Fruit fly (Drosophila melanogaster) whole organism: ENCODE data around the gene Acf.

Experiments
- CG8478 ChIP-seq: fragments of >200 bp; optimal IDR thresholded peaks from 2 replicates; lab custom pipeline; 2018; ENCODE audit warnings: inconsistent platforms
- Dll ChIP-seq: fragments of >200 bp; optimal IDR thresholded peaks from 2 replicates; lab custom pipeline; 2017
- EcR ChIP-seq, 2 experiments: fragments of >200 bp; optimal IDR thresholded peaks; 2 replicates each; lab custom pipeline; 2017; ENCODE audit warnings: missing biosample characterization in 2 of 2, missing genetic modification characterization in 2 of 2, missing genetic modification reagents in 2 of 2
- pan ChIP-seq: fragments of >200 bp; optimal IDR thresholded peaks from 2 replicates; lab custom pipeline; 2017
- psq ChIP-seq: fragments of >200 bp; optimal IDR thresholded peaks from 2 replicates; lab custom pipeline; 2017
- usp ChIP-seq: fragments of >200 bp; optimal IDR thresholded peaks from 2 replicates; lab custom pipeline; 2017; ENCODE audit warnings: missing biosample characterization, missing genetic modification characterization, mixed read lengths

The Acf gene

DNA sequence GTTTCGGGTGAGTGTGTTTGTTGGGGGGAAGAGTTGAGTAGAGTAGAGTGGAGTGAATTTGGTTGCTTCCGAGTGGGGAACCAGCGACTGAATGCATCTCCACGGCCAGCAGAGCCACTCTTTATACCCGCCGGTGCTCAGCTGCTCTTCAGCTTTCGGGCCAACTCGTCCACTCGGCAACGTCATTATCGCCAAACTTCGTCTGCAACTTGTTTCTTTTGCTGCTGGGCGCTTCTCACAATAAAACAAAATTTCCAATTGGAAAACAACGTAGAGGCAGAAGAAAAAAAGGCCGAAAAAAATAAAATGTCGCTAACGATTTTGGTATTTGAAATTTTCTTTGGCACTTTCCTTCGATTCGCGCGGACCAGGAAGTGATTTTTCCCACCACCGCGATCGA, 29.1 kb upstream of the Acf start, which contains the start of gene CG2150:
Gene CG2150 (minus strand): TSS at position 101 of the 400 bp plus-strand sequence.
- TF ChIP-seq psq (lab: Kevin White, UChicago) (no peak), Dll (lab: Kevin White, UChicago) (no peak), EcR (GFP tag; optimal IDR thresholded peaks at IDR 0.05; lab: Kevin White, UChicago) (no peak), CG8478 (lab: Kevin White, UChicago) (no peak), usp (GFP tag; lab: Kevin White, UChicago) (no peak), pan (lab: Kevin White, UChicago) (no peak)

DNA sequence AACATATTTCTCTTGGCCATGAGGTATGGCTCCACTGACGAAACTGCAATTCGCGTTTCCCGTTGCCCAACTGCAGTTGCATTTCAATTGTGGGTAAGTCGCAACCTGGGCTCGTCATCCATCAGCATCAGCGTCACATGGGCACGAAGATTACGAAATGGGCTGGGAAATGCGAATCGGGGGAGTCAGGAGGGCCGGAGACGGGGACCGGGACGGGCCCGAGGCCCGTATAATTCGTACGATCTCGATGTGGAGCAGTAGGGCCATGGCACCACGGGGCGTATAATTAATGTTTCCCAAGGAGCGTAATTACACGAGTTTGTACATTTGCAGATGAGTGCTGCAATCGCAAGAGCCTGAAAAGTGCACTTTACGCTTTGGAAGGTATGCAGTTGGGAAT, 28.6 kb upstream of the Acf start:
- TF ChIP-seq Dll (lab: Kevin White, UChicago), result no peak
- no peak for TF ChIP-seq EcR (GFP tag; optimal IDR thresholded peaks at IDR 0.05; lab: Kevin White, UChicago)
- TF ChIP-seq pan (lab: Kevin White, UChicago), result no peak
- TF ChIP-seq usp (GFP tag; lab: Kevin White, UChicago), result no peak
- no peak for TF ChIP-seq CG8478 (lab: Kevin White, UChicago)

dm6 chr3R:31767528-31767927, 26.3 kb upstream of the Acf start:
- TF ChIP-seq Dll (lab: Kevin White, UChicago) (no peak), CG8478 (lab: Kevin White, UChicago) (no peak), usp (GFP tag; lab: Kevin White, UChicago) (no peak), pan (lab: Kevin White, UChicago) (no peak), psq (lab: Kevin White, UChicago) (no peak), EcR (GFP tag; optimal IDR thresholded peaks at IDR 0.05; lab: Kevin White, UChicago) (no peak)

DNA sequence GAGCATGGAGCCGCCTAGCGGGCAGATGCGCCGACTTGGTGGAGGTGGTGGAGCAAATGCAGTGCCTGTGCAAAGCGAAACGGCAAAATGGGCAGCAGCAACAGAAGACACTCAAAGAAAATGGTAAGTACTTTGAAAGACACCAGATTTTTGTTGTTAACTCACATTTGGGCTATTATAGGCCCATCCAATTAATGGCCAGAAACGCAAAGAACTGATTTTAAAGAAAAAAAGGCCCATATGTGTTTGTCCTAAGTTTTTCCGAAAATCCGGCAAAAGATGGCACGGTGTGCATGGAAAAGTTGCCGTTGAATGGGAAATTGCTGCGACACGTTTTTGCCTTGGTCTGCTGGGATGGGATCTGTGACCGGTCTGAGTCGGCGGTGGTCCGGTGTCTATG, 25.6 kb upstream of the Acf start:
- TF ChIP-seq usp (GFP tag; lab: Kevin White, UChicago) (no peak), CG8478 (lab: Kevin White, UChicago) (no peak), EcR (GFP tag; optimal IDR thresholded peaks at IDR 0.05; lab: Kevin White, UChicago) (no peak), Dll (lab: Kevin White, UChicago) (peak; percentile 10)

dm6 chr3R:31771790-31772576, 21.8 kb upstream of the Acf start, which contains the start of the genes betaGlu and sip3:
TSS of gene betaGlu (minus strand) at chr3R:31771848.
TSS of gene sip3 (plus strand) at chr3R:31772219.
- TF ChIP-seq psq (lab: Kevin White, UChicago) (no peak), EcR (GFP tag; optimal IDR thresholded peaks at IDR 0.05; lab: Kevin White, UChicago) (no peak), CG8478 (lab: Kevin White, UChicago) (no peak), usp (GFP tag; lab: Kevin White, UChicago) (no peak), Dll (lab: Kevin White, UChicago) (no peak), pan (lab: Kevin White, UChicago) (no peak)

DNA sequence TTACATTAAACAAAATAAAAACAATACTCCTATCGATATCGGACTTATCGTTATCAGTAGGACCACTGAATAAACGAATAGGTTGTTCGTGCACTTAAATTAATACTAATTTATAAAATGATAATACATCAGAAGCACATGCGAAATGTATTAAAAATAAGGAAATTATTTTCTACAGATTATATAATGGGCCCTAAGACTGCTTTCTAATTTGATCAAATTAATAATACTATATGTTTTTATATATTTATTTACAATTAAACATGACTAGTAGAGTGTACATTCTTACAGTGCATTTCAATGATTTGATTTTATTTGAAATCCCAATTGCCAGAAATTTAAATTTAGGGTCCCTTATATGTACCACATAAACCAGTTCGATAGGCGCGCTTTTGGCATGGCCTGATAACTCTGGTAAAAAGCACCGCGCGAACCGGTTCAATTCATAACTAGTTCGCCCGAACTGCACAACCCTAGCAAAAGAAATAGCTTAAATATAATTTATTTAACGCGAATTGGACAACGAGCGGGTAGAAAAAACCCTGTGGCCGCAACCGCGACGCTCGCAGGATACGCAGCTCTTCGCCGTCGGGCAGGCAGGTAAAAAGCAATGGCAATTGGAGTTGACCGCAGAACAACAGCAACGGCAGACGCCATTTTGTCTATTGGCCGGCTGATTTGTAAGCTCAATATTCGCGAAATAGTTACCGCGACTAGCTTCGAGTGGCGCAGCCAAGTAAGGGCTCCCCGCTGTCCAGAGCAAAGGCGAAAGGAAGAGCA, 17.0 kb upstream of the Acf start, which contains the start of the genes CG2126 and faf:
Gene CG2126 (minus strand): TSS at position 70 of the 780 bp plus-strand sequence.
Gene faf (plus strand): TSS at position 438 of the 780 bp plus-strand sequence.
- TF ChIP-seq Dll (lab: Kevin White, UChicago), result no peak
- no peak for TF ChIP-seq pan (lab: Kevin White, UChicago)
- TF ChIP-seq psq (lab: Kevin White, UChicago), result no peak
- no peak for TF ChIP-seq EcR (GFP tag; optimal IDR thresholded peaks at IDR 0.05; lab: Kevin White, UChicago)
- no peak for TF ChIP-seq usp (GFP tag; lab: Kevin White, UChicago)
- TF ChIP-seq CG8478 (lab: Kevin White, UChicago), result no peak

DNA sequence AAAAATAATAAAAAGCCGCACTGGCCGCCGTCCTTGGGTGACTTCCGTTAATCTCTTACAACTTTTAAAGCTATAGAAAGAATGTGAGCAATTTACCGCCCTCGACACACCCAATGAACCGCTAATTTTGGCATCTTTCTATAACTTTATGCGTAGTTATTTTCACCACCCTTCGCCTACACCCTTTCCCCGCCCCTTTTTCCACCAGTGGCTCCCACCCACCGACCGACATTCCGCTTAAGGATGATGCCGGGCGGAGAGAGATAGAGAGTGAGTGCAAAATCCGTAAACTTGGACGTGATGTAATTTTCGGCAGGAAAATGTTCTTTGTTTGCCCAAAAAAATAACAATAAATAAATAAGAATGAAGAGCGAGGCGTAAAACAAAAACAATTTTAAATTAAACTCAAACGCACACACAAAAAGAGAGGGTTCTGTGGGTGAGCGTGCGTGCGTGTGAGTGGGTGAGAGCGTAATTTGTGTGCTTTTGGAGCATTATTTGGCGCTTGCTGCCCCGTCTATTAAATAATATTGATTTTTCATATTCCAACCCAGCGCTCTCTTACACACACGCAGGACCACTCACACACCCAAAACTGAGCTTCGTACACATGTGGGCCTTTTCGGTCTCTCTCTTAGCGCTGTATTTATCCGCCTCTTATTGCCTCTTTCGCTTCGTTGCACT, 16.2 kb upstream of the Acf start:
- TF ChIP-seq Dll (lab: Kevin White, UChicago), result peak; percentile 77
- TF ChIP-seq usp (GFP tag; lab: Kevin White, UChicago), result no peak

dm6 chr3R:31794457-31794856, 676 bp downstream of the Acf start:
- TF ChIP-seq Dll (lab: Kevin White, UChicago), result no peak
- TF ChIP-seq EcR (GFP tag; optimal IDR thresholded peaks at IDR 0.05; lab: Kevin White, UChicago), result no peak
- TF ChIP-seq pan (lab: Kevin White, UChicago), result no peak
- no peak for TF ChIP-seq usp (GFP tag; lab: Kevin White, UChicago)
- no peak for TF ChIP-seq psq (lab: Kevin White, UChicago)
- TF ChIP-seq CG8478 (lab: Kevin White, UChicago), result no peak

dm6 chr3R:31800663-31801062, 6.9 kb downstream of the Acf start, which contains the start of gene Ir100a:
TSS of gene Ir100a (plus strand) at chr3R:31800963.
- TF ChIP-seq psq (lab: Kevin White, UChicago), result no peak
- TF ChIP-seq Dll (lab: Kevin White, UChicago), result no peak
- TF ChIP-seq usp (GFP tag; lab: Kevin White, UChicago), result no peak
- no peak for TF ChIP-seq EcR (GFP tag; optimal IDR thresholded peaks at IDR 0.05; lab: Kevin White, UChicago)
- no peak for TF ChIP-seq pan (lab: Kevin White, UChicago)
- TF ChIP-seq CG8478 (lab: Kevin White, UChicago), result no peak

dm6 chr3R:31805228-31805738, 11.5 kb downstream of the Acf start, which contains the start of the genes CG42233 and CG1971:
TSS of gene CG42233 (minus strand) at chr3R:31805278.
TSS of gene CG1971 (plus strand) at chr3R:31805468.
- TF ChIP-seq pan (lab: Kevin White, UChicago) (no peak), psq (lab: Kevin White, UChicago) (no peak), usp (GFP tag; lab: Kevin White, UChicago) (no peak), CG8478 (lab: Kevin White, UChicago) (no peak), Dll (lab: Kevin White, UChicago) (no peak), EcR (GFP tag; optimal IDR thresholded peaks at IDR 0.05; lab: Kevin White, UChicago) (no peak)
